Worm (Caenorhabditis elegans) whole organism, L3 larva: ENCODE measurements around the gene D1086.19.

Experiments used
- ceh-9 ChIP-seq: sonication (generic microtip); optimal IDR thresholded peaks from 2 replicates; lab custom pipeline; 2018; ENCODE audit warnings: missing biosample characterization, missing genetic modification characterization
- lsy-12 ChIP-seq: sonication (generic microtip); optimal IDR thresholded peaks from 2 replicates; lab custom pipeline; 2016; ENCODE audit warnings: mild to moderate bottlenecking, missing genetic modification characterization, missing compliant biosample characterization
- nfya-1 ChIP-seq: sonication (generic microtip); optimal IDR thresholded peaks from 2 replicates; lab custom pipeline; 2017; ENCODE audit warnings: missing genetic modification characterization, mild to moderate bottlenecking, missing compliant biosample characterization, antibody characterized with exemption, moderate library complexity; ENCODE audit not compliant: insufficient read depth
- skn-1 ChIP-seq: fragments of 150-350 bp; optimal IDR thresholded peaks from 2 replicates; lab custom pipeline; 2014; ENCODE audit warnings: missing biosample characterization, missing genetic modification characterization

DNA sequence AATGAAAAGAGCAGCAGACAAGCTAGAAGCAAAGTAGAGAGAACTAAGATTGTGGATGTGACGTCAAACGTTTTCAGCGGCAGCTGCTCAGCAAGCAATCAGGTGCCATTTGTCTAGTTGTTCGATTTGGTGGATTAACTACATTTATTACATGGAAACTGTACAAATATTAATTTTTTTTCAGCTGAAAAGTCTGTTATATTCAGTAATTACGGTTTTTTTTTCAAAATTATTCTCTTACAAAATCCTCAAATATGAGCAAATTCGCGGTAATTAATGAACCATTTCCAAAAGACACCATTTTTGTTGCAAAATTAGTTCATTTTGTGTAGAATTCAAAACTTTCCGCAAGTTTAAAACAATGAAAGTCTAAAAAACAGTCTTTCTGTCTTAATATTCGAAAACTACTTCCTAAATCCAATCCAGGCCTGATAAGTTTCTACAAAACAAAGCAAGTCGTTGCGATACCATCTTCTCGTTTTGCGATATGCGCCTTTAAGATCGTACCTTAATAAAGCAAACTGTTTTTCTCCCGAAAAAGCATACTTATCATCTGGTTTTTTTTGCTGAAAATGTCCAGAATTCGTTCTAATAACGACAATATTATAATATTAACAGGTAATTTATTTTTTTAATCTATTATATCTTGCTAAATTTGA is 2.3 kb downstream of the D1086.19 start, which contains the start of the genes D1086.5 and him-5:
- TF ChIP-seq nfya-1 (no peak), ceh-9 (tag; lab: Kevin White, UChicago) (no peak), lsy-12 (tag; lab: Kevin White, UChicago) (no peak), skn-1 (tag; lab: Kevin White, UChicago) (no peak)
